Fruit fly (Drosophila melanogaster) whole organism, adult: Measurements from ENCODE around the gene wam.

ENCODE experiments used
- CG7045 ChIP-seq: fragments of 200-800 bp; sonication (Bioruptor generic); optimal IDR thresholded peaks from 2 replicates; lab custom pipeline; 2017; ENCODE audit warnings: missing biosample characterization, mild to moderate bottlenecking, missing genetic modification characterization
- Crg-1 ChIP-seq: fragments of 200-800 bp; sonication (Bioruptor generic); optimal IDR thresholded peaks from 2 replicates; lab custom pipeline; 2016; ENCODE audit warnings: missing biosample characterization, missing genetic modification characterization
- Hr96 ChIP-seq: fragments of 200-800 bp; sonication (Bioruptor generic); optimal IDR thresholded peaks from 2 replicates; lab custom pipeline; 2016; ENCODE audit warnings: missing biosample characterization, missing genetic modification characterization
- ovo ChIP-seq: fragments of 200-800 bp; sonication (Bioruptor generic); optimal IDR thresholded peaks from 2 replicates; lab custom pipeline; 2016; ENCODE audit warnings: missing biosample characterization, missing genetic modification characterization

- TF ChIP-seq ovo (GFP tag; lab: Kevin White, UChicago) (no peak), CG7045 (GFP tag; lab: Kevin White, UChicago) (no peak), Hr96 (GFP tag; lab: Kevin White, UChicago) (no peak), Crg-1 (GFP tag; lab: Kevin White, UChicago) (no peak)
These were observed 47.8 kb downstream of the wam start for dm6 chr3R:23239934-23240632.
